Fruit fly (Drosophila melanogaster) whole organism, prepupa: ENCODE measurements around the gene CG14050.

Source experiments
- Blimp-1 ChIP-seq: fragments of 200-800 bp; sonication (Bioruptor generic); optimal IDR thresholded peaks from 3 replicates; lab custom pipeline; 2017; ENCODE audit warnings: missing biosample characterization, missing genetic modification characterization, mild to moderate bottlenecking, moderate library complexity, missing genetic modification reagents
- CG10631 ChIP-seq: fragments of 200-800 bp; sonication (Bioruptor generic); optimal IDR thresholded peaks from 2 replicates; lab custom pipeline; 2016; ENCODE audit warnings: missing biosample characterization, missing genetic modification characterization
- CG10669 ChIP-seq: fragments of 200-800 bp; sonication (Bioruptor generic); optimal IDR thresholded peaks from 3 replicates; lab custom pipeline; 2018; ENCODE audit warnings: missing biosample characterization, mild to moderate bottlenecking, missing genetic modification characterization, moderate library complexity
- CG11294 ChIP-seq: fragments of 200-800 bp; sonication (Bioruptor generic); IDR thresholded peaks from 2 replicates; pipeline ENCODE4 v1.3.6; 2022; ENCODE audit warnings: missing biosample characterization, missing genetic modification characterization
- CG11762 ChIP-seq: fragments of 200-800 bp; sonication (Bioruptor generic); optimal IDR thresholded peaks from 3 replicates; lab custom pipeline; 2016; ENCODE audit warnings: missing biosample characterization, missing genetic modification characterization; ENCODE audit not compliant: insufficient read depth
- CG11902 ChIP-seq: fragments of 200-800 bp; sonication (Bioruptor generic); optimal IDR thresholded peaks from 3 replicates; lab custom pipeline; 2016; ENCODE audit warnings: missing biosample characterization, missing genetic modification characterization
- CG15336 ChIP-seq: fragments of 200-800 bp; sonication (Bioruptor generic); IDR thresholded peaks from 2 replicates; pipeline ENCODE4 v1.3.6; 2022; ENCODE audit warnings: missing biosample characterization, missing genetic modification characterization
- CG16779 ChIP-seq: fragments of 200-800 bp; sonication (Bioruptor generic); optimal IDR thresholded peaks from 3 replicates; lab custom pipeline; 2017; ENCODE audit warnings: missing biosample characterization, mild to moderate bottlenecking, missing genetic modification characterization
- CG31627 ChIP-seq: fragments of 200-800 bp; sonication (Bioruptor generic); optimal IDR thresholded peaks from 3 replicates; lab custom pipeline; 2016; ENCODE audit warnings: missing biosample characterization, missing genetic modification characterization
- CG34406 ChIP-seq: fragments of 200-800 bp; sonication (Bioruptor generic); optimal IDR thresholded peaks from 3 replicates; lab custom pipeline; 2016; ENCODE audit warnings: missing biosample characterization, missing genetic modification characterization
- CG6163 ChIP-seq: fragments of 200-800 bp; sonication (Bioruptor generic); IDR thresholded peaks from 3 replicates; pipeline ENCODE4 v1.3.6; 2022; ENCODE audit warnings: missing biosample characterization, missing genetic modification characterization
- CG6854 ChIP-seq: fragments of 200-800 bp; sonication (Bioruptor generic); optimal IDR thresholded peaks from 2 replicates; lab custom pipeline; 2017; ENCODE audit warnings: missing biosample characterization, mild to moderate bottlenecking, missing genetic modification characterization
- CG7368 ChIP-seq: fragments of 200-800 bp; sonication (Bioruptor generic); optimal IDR thresholded peaks from 3 replicates; lab custom pipeline; 2016; ENCODE audit warnings: missing biosample characterization, missing genetic modification characterization
- CG8119 ChIP-seq: fragments of 200-800 bp; sonication (Bioruptor generic); IDR thresholded peaks from 3 replicates; pipeline ENCODE4 v1.3.6; 2022; ENCODE audit warnings: missing biosample characterization, missing genetic modification characterization
- CG8319 ChIP-seq: fragments of 200-800 bp; sonication (Bioruptor generic); optimal IDR thresholded peaks from 3 replicates; lab custom pipeline; 2016; ENCODE audit warnings: missing biosample characterization, missing genetic modification characterization
- CG9139 ChIP-seq: fragments of 200-800 bp; sonication (Bioruptor generic); optimal IDR thresholded peaks from 3 replicates; lab custom pipeline; 2017; ENCODE audit warnings: missing biosample characterization, mild to moderate bottlenecking, missing genetic modification characterization
- Eip75B ChIP-seq: fragments of 200-800 bp; sonication (Bioruptor generic); optimal IDR thresholded peaks from 3 replicates; lab custom pipeline; 2016; ENCODE audit warnings: missing biosample characterization, missing genetic modification characterization
- Eip78C ChIP-seq: fragments of 200-800 bp; sonication (Bioruptor generic); peaks from one replicate; lab custom pipeline; 2016; ENCODE audit warnings: missing biosample characterization, missing genetic modification characterization
- Eip93F ChIP-seq: fragments of 200-800 bp; sonication (Bioruptor generic); optimal IDR thresholded peaks from 2 replicates; lab custom pipeline; 2016; ENCODE audit warnings: missing biosample characterization, mild to moderate bottlenecking, missing genetic modification characterization
- Ets21C ChIP-seq: fragments of 200-800 bp; sonication (Bioruptor generic); optimal IDR thresholded peaks from 3 replicates; lab custom pipeline; 2016; ENCODE audit warnings: missing biosample characterization, missing genetic modification characterization
- Ets96B ChIP-seq: fragments of 200-800 bp; optimal IDR thresholded peaks from 2 replicates; lab custom pipeline; 2019; ENCODE audit warnings: missing biosample characterization, mild to moderate bottlenecking, missing genetic modification characterization, moderate library complexity
- Gug ChIP-seq: fragments of 200-800 bp; sonication (Bioruptor generic); IDR thresholded peaks from 2 replicates; pipeline ENCODE4 v1.3.6; 2022; ENCODE audit warnings: missing biosample characterization, missing genetic modification characterization
- Hr38 ChIP-seq: sonication (Bioruptor generic); optimal IDR thresholded peaks from 2 replicates; lab custom pipeline; 2016; ENCODE audit warnings: missing biosample characterization, missing genetic modification characterization
- Hr39 ChIP-seq: fragments of 200-800 bp; sonication (Bioruptor generic); optimal IDR thresholded peaks from 2 replicates; lab custom pipeline; 2016; ENCODE audit warnings: missing biosample characterization, missing genetic modification characterization
- Lpt ChIP-seq: fragments of 200-800 bp; sonication (Bioruptor generic); optimal IDR thresholded peaks from 3 replicates; lab custom pipeline; 2016; ENCODE audit warnings: missing biosample characterization, missing genetic modification characterization
- Met ChIP-seq: fragments of 200-800 bp; sonication (Bioruptor generic); optimal IDR thresholded peaks from 3 replicates; lab custom pipeline; 2016; ENCODE audit warnings: missing biosample characterization, missing genetic modification characterization
- OdsH ChIP-seq: fragments of 200-800 bp; sonication (Bioruptor generic); optimal IDR thresholded peaks from 3 replicates; lab custom pipeline; 2016; ENCODE audit warnings: missing biosample characterization, missing genetic modification characterization
- Smox ChIP-seq: fragments of 200-800 bp; sonication (Bioruptor generic); optimal IDR thresholded peaks from 3 replicates; lab custom pipeline; 2016; ENCODE audit warnings: missing biosample characterization, missing genetic modification characterization
- Sox102F ChIP-seq: fragments of 200-800 bp; sonication (Bioruptor generic); optimal IDR thresholded peaks from 2 replicates; lab custom pipeline; 2016; ENCODE audit warnings: missing biosample characterization, mild to moderate bottlenecking, missing genetic modification characterization
- Sox15 ChIP-seq: fragments of 200-800 bp; sonication (Bioruptor generic); optimal IDR thresholded peaks from 3 replicates; lab custom pipeline; 2016; ENCODE audit warnings: missing biosample characterization, missing genetic modification characterization
- acj6 ChIP-seq: fragments of 200-800 bp; sonication (Bioruptor generic); optimal IDR thresholded peaks from 3 replicates; lab custom pipeline; 2016; ENCODE audit warnings: missing biosample characterization, missing genetic modification characterization
- cyc ChIP-seq: fragments of 200-800 bp; sonication (Bioruptor generic); optimal IDR thresholded peaks from 3 replicates; lab custom pipeline; 2016; ENCODE audit warnings: missing biosample characterization, missing genetic modification characterization
- eg ChIP-seq: fragments of 200-800 bp; sonication (Bioruptor generic); IDR thresholded peaks from 3 replicates; pipeline ENCODE4 v1.3.6; 2022; ENCODE audit warnings: missing biosample characterization, missing genetic modification characterization
- esn ChIP-seq: fragments of 200-800 bp; sonication (Bioruptor generic); optimal IDR thresholded peaks from 2 replicates; lab custom pipeline; 2016; ENCODE audit warnings: missing biosample characterization, mild to moderate bottlenecking, missing genetic modification characterization, moderate library complexity
- fd59A ChIP-seq: fragments of 200-800 bp; sonication (Bioruptor generic); optimal IDR thresholded peaks from 2 replicates; lab custom pipeline; 2017; ENCODE audit warnings: missing biosample characterization, mild to moderate bottlenecking, missing genetic modification characterization, missing genetic modification reagents
- fd85E ChIP-seq: fragments of 200-800 bp; sonication (Bioruptor generic); optimal IDR thresholded peaks from 3 replicates; lab custom pipeline; 2016; ENCODE audit warnings: missing biosample characterization, missing genetic modification characterization
- fkh ChIP-seq: fragments of 200-800 bp; sonication (Bioruptor generic); optimal IDR thresholded peaks from 3 replicates; lab custom pipeline; 2017; ENCODE audit warnings: missing biosample characterization, mild to moderate bottlenecking, missing genetic modification characterization, moderate library complexity
- lz ChIP-seq: fragments of 200-800 bp; sonication (Bioruptor generic); optimal IDR thresholded peaks from 3 replicates; lab custom pipeline; 2016; ENCODE audit warnings: missing biosample characterization, missing genetic modification characterization
- pdm3 ChIP-seq: fragments of 200-800 bp; sonication (Bioruptor generic); optimal IDR thresholded peaks from 3 replicates; lab custom pipeline; 2016; ENCODE audit warnings: missing biosample characterization, missing genetic modification characterization
- salr ChIP-seq, 2 experiments: fragments of 200-800 bp; sonication (Bioruptor generic); optimal IDR thresholded peaks; 3 replicates each; lab custom pipeline; 2016 to 2018; ENCODE audit warnings: missing biosample characterization in 2 of 2, missing genetic modification characterization in 2 of 2, mild to moderate bottlenecking in 1 of 2
- spab ChIP-seq: fragments of 200-800 bp; sonication (Bioruptor generic); optimal IDR thresholded peaks from 2 replicates; lab custom pipeline; 2017; ENCODE audit warnings: missing biosample characterization, mild to moderate bottlenecking, missing genetic modification characterization, missing genetic modification reagents
- ss ChIP-seq, 2 experiments: fragments of 200-800 bp; sonication (Bioruptor generic); optimal IDR thresholded peaks; 2 replicates in 1 of 2; 3 replicates in 1 of 2; lab custom pipeline; 2017 to 2018; ENCODE audit warnings: mild to moderate bottlenecking in 2 of 2, missing biosample characterization in 2 of 2, missing genetic modification characterization in 2 of 2, moderate library complexity in 1 of 2
- svp ChIP-seq: fragments of 200-800 bp; sonication (Bioruptor generic); peaks from one replicate; lab custom pipeline; 2016; ENCODE audit warnings: missing biosample characterization, missing genetic modification characterization
- vri ChIP-seq: fragments of 200-800 bp; sonication (Bioruptor generic); optimal IDR thresholded peaks from 3 replicates; lab custom pipeline; 2016; ENCODE audit warnings: missing biosample characterization, mild to moderate bottlenecking, missing genetic modification characterization

Gene CG14050

DNA sequence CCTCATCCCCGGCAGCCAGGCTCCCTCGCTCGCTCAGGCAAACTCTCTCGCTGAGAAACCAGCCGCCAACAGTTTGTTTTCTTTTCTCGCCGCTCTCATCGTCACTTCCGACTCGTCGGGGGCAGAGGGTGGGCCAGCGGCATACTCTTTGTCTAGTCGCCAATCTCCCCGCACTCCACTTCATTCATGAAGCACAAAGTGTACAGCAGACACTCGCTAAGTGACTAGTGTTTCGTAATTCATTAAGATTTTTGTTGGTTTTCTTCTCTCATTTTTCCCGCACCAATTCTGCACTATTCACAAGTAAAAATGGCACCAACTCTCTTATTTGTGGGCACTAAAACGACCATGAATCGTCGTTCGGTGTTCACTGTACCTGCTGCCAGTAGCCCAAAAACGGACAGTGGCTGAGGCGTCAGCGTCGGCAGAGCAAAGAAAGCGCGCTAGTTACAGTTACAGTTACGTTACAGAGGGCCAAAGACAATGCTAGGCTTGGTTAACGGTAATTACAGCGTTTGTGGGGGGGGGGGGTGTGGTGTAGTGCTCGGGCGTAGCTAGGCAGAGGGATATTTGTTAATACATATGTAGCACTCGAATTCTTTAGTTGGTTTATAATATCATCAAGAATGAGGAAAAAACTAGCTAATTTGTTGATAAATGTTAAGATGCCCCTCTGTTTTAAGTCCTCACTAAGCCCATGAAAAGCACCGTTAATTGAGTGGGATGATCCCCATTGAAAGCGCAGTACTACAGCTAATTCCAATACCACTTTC, 28.4 kb downstream of the CG14050 start (continued):
- TF ChIP-seq salr (GFP tag; optimal IDR thresholded peaks at IDR 0.05; lab: Kevin White, UChicago) (peak; percentile 88 to 93), esn (GFP tag; lab: Kevin White, UChicago) (peak; percentile 90), fkh (GFP tag; lab: Kevin White, UChicago) (peak; percentile 86), Hr39 (peak; percentile 95), Hr38 (peak; percentile 92), eg (GFP tag; lab: Robert Waterston, UW) (peak; percentile 97), CG8319 (GFP tag; lab: Kevin White, UChicago) (peak; percentile 76), Blimp-1 (GFP tag; lab: Kevin White, UChicago) (peak; percentile 46), CG9139 (peak; percentile 76), Sox102F (GFP tag; lab: Kevin White, UChicago) (peak; percentile 91), Smox (GFP tag; lab: Kevin White, UChicago) (peak; percentile 88), CG6163 (GFP tag; lab: Robert Waterston, UW) (peak; percentile 97), CG7368 (GFP tag; lab: Kevin White, UChicago) (peak; percentile 95), spab (GFP tag; lab: Kevin White, UChicago) (peak; percentile 85), OdsH (GFP tag; lab: Kevin White, UChicago) (peak; percentile 96), Gug (peak; percentile 93), CG6854 (GFP tag; lab: Kevin White, UChicago) (peak; percentile 42), Eip93F (GFP tag; lab: Kevin White, UChicago) (peak; percentile 54), Ets21C (peak; percentile 88), Met (GFP tag; lab: Kevin White, UChicago) (peak; percentile 92), CG34406 (GFP tag; lab: Kevin White, UChicago) (peak; percentile 87), CG11762 (peak; percentile 75), CG11294 (peak; percentile 93), CG15336 (GFP tag; lab: Robert Waterston, UW) (peak; percentile 97), svp (GFP tag; lab: Kevin White, UChicago) (peak; percentile 94), Eip78C (GFP tag; lab: Kevin White, UChicago) (peak; percentile 98)

DNA sequence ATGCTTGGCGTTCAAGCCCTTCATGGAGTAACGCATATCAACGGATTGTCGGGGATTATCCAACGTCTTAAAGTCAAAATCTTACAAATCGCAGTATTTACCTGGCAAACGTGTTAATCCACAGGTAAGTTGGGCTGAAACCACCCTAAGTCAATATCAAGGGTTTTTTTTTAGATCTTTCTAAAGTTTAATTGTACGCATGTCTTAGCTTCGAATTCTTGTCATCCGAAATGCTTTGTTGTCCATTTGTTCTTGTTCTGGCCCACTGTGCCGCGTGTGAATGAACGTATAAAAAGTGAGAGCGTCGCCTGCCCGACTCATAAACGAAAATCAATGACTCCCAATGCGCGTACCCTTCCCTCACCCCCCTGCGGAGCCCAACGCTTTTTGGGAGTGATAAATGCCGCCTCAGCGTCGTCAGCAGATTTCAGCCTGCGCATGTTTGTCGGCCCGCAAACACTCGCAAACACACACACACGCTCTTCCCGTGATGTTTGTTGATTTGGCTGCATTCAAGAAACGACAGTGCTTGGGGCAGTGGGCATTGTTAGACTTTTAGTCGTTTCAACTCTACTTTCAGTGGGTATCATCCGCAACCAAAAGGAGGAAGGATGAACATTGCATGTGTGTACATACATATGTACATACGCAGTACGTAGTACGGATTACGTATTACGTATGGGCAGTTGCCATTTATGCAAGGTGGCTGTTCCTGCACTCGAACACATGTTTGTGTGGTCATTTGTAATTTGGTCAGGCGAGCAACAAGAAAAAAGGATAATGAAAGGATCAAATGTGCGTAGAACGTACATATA, 29.6 kb downstream of the CG14050 start:
- TF ChIP-seq svp (GFP tag; lab: Kevin White, UChicago) (peak; percentile 98), CG10631 (GFP tag; lab: Kevin White, UChicago) (peak; percentile 92), Eip78C (GFP tag; lab: Kevin White, UChicago) (peak; percentile 99), vri (GFP tag; lab: Kevin White, UChicago) (peak; percentile 86), CG10669 (GFP tag; lab: Kevin White, UChicago) (peak; percentile 92), CG31627 (GFP tag; lab: Kevin White, UChicago) (peak; percentile 96), eg (GFP tag; lab: Robert Waterston, UW) (peak; percentile 47; the same call in 2 of the 3 replicates), pdm3 (peak; percentile 95), Hr38 (no peak), OdsH (GFP tag; lab: Kevin White, UChicago) (peak; percentile 94), Gug (0 out of 2 replicates have a peak, but pooled peaks have one; percentile 60), CG6854 (GFP tag; lab: Kevin White, UChicago) (peak; percentile 89), Ets96B (tag; lab: Kevin White, UChicago) (peak; percentile 90), cyc (GFP tag; lab: Kevin White, UChicago) (peak; percentile 93), ss (GFP tag; optimal IDR thresholded peaks at IDR 0.05; lab: Kevin White, UChicago) (peak; percentile 89 to 94), Lpt (GFP tag; lab: Kevin White, UChicago) (peak; percentile 90), Ets21C (peak; percentile 94), CG6163 (GFP tag; lab: Robert Waterston, UW) (0 out of 3 replicates have a peak, but pooled peaks have one; percentile 21), Sox102F (GFP tag; lab: Kevin White, UChicago) (peak; percentile 95), lz (GFP tag; lab: Kevin White, UChicago) (peak; percentile 96), CG16779 (tag; lab: Kevin White, UChicago) (peak; percentile 93), CG11902 (GFP tag; lab: Kevin White, UChicago) (peak; percentile 87), CG15336 (GFP tag; lab: Robert Waterston, UW) (peak; percentile 84), fd59A (GFP tag; lab: Kevin White, UChicago) (peak; percentile 95), CG7368 (GFP tag; lab: Kevin White, UChicago) (peak; percentile 90), Sox15 (peak; percentile 92), CG8119 (peak; percentile 87), fd85E (GFP tag; lab: Kevin White, UChicago) (peak; percentile 88), CG9139 (peak; percentile 88), Met (GFP tag; lab: Kevin White, UChicago) (peak; percentile 97), acj6 (GFP tag; lab: Kevin White, UChicago) (peak; percentile 93), CG34406 (GFP tag; lab: Kevin White, UChicago) (peak; percentile 93), Eip75B (peak; percentile 96)
